Worm (Caenorhabditis elegans) whole organism, mixed stage, embryonic: ENCODE measurements around the gene Y48G9A.9.

Experiments used
- hlh-1 ChIP-seq: fragments of 150-350 bp; optimal IDR thresholded peaks from 2 replicates; lab custom pipeline; 2014; ENCODE audit warnings: missing biosample characterization, missing genetic modification reagents, missing genetic modification characterization
- nhr-12 ChIP-seq: fragments of 150-350 bp; optimal IDR thresholded peaks from 2 replicates; lab custom pipeline; 2014; ENCODE audit warnings: missing biosample characterization, missing genetic modification characterization
- tbx-8 ChIP-seq: fragments of 200-800 bp; sonication (Bioruptor generic); optimal IDR thresholded peaks from 2 replicates; lab custom pipeline; 2018; ENCODE audit warnings: mild to moderate bottlenecking, missing genetic modification characterization, moderate library complexity, missing compliant biosample characterization
- unc-39 ChIP-seq: fragments of 150-350 bp; optimal IDR thresholded peaks from 2 replicates; lab custom pipeline; 2014; ENCODE audit warnings: missing biosample characterization, missing genetic modification characterization
- ztf-11 ChIP-seq: fragments of 150-350 bp; optimal IDR thresholded peaks from 2 replicates; lab custom pipeline; 2014; ENCODE audit warnings: missing biosample characterization, missing genetic modification characterization

ce11 chrIII:2115322-2115721 is 22.8 kb downstream of the Y48G9A.9 start:
- TF ChIP-seq tbx-8 (no peak), hlh-1 (tag; lab: Kevin White, UChicago) (no peak), unc-39 (tag; lab: Kevin White, UChicago) (no peak), nhr-12 (tag; lab: Kevin White, UChicago) (no peak), ztf-11 (tag; lab: Kevin White, UChicago) (no peak)
